Worm (Caenorhabditis elegans) whole organism, L2 larva: ENCODE results near the gene pcp-1.

Source experiments
- C34F6.9 ChIP-seq: fragments of 150-350 bp; optimal IDR thresholded peaks from 2 replicates; lab custom pipeline; 2014; ENCODE audit warnings: missing biosample characterization, missing genetic modification characterization
- F13H6.1 ChIP-seq: sonication (generic microtip); optimal IDR thresholded peaks from 2 replicates; lab custom pipeline; 2016; ENCODE audit warnings: missing genetic modification characterization, missing compliant biosample characterization
- R02D3.7 ChIP-seq: fragments of 150-350 bp; optimal IDR thresholded peaks from 2 replicates; lab custom pipeline; 2014; ENCODE audit warnings: missing biosample characterization, missing genetic modification characterization
- Y55F3AM.14 ChIP-seq: fragments of 200-800 bp; sonication (Bioruptor generic); optimal IDR thresholded peaks from 2 replicates; lab custom pipeline; 2018; ENCODE audit warnings: mild to moderate bottlenecking, missing genetic modification characterization, missing compliant biosample characterization
- ZK546.5 ChIP-seq: sonication (generic microtip); optimal IDR thresholded peaks from 2 replicates; lab custom pipeline; 2017; ENCODE audit warnings: missing biosample characterization, missing genetic modification characterization
- alr-1 ChIP-seq: fragments of 150-350 bp; optimal IDR thresholded peaks from 2 replicates; lab custom pipeline; 2014; ENCODE audit warnings: missing biosample characterization, missing genetic modification characterization
- aly-2 ChIP-seq: fragments of 150-350 bp; optimal IDR thresholded peaks from 2 replicates; lab custom pipeline; 2014; ENCODE audit warnings: missing biosample characterization, missing genetic modification characterization
- ama-1 ChIP-seq: fragments of 150-350 bp; optimal IDR thresholded peaks from 2 replicates; lab custom pipeline; 2018; ENCODE audit warnings: inconsistent platforms
- blmp-1 ChIP-seq: sonication (generic microtip); optimal IDR thresholded peaks from 2 replicates; lab custom pipeline; 2017; ENCODE audit warnings: missing genetic modification characterization, mild to moderate bottlenecking, missing compliant biosample characterization, antibody characterized with exemption, moderate library complexity; ENCODE audit not compliant: insufficient read depth
- ceh-16 ChIP-seq: fragments of 150-350 bp; optimal IDR thresholded peaks from 2 replicates; lab custom pipeline; 2014; ENCODE audit warnings: missing biosample characterization, missing genetic modification characterization
- ceh-82 ChIP-seq: fragments of 150-350 bp; optimal IDR thresholded peaks from 2 replicates; lab custom pipeline; 2014; ENCODE audit warnings: missing biosample characterization, missing genetic modification characterization
- crh-2 ChIP-seq: sonication (generic microtip); optimal IDR thresholded peaks from 2 replicates; lab custom pipeline; 2017; ENCODE audit warnings: missing biosample characterization, missing genetic modification characterization
- dmd-4 ChIP-seq: sonication (generic microtip); optimal IDR thresholded peaks from 2 replicates; lab custom pipeline; 2017; ENCODE audit warnings: missing biosample characterization, missing genetic modification characterization
- egl-27 ChIP-seq: sonication (generic microtip); optimal IDR thresholded peaks from 3 replicates; lab custom pipeline; 2017; ENCODE audit warnings: missing biosample characterization, missing genetic modification reagents, missing genetic modification characterization
- elt-1 ChIP-seq: fragments of 150-350 bp; optimal IDR thresholded peaks from 2 replicates; lab custom pipeline; 2014; ENCODE audit warnings: missing biosample characterization, missing genetic modification characterization
- elt-3 ChIP-seq: sonication (generic microtip); optimal IDR thresholded peaks from 2 replicates; lab custom pipeline; 2017; ENCODE audit warnings: missing biosample characterization, missing genetic modification characterization
- fos-1 ChIP-seq: fragments of 150-350 bp; optimal IDR thresholded peaks from 2 replicates; lab custom pipeline; 2014; ENCODE audit warnings: missing biosample characterization, missing genetic modification characterization
- gmeb-1 ChIP-seq: fragments of 150-350 bp; optimal IDR thresholded peaks from 2 replicates; lab custom pipeline; 2014; ENCODE audit warnings: missing biosample characterization, missing genetic modification characterization
- lin-11 ChIP-seq: fragments of 150-350 bp; sonication (generic microtip); optimal IDR thresholded peaks from 2 replicates; lab custom pipeline; 2014; ENCODE audit warnings: missing biosample characterization, missing genetic modification characterization, inconsistent platforms, mixed read lengths
- lin-13 ChIP-seq: fragments of 150-350 bp; optimal IDR thresholded peaks from 2 replicates; lab custom pipeline; 2014; ENCODE audit warnings: missing biosample characterization, missing genetic modification reagents, missing genetic modification characterization
- lin-39 ChIP-seq: fragments of 150-350 bp; optimal IDR thresholded peaks from 2 replicates; lab custom pipeline; 2014; ENCODE audit warnings: missing biosample characterization, missing genetic modification reagents, missing genetic modification characterization
- lsy-2 ChIP-seq, 2 experiments: fragments of 150-350 bp in 1 of 2; sonication (generic microtip) in 1 of 2; optimal IDR thresholded peaks; 2 replicates each; lab custom pipeline; 2014 to 2017; ENCODE audit warnings: missing biosample characterization in 2 of 2, missing genetic modification characterization in 2 of 2
- mab-5 ChIP-seq: fragments of 150-350 bp; optimal IDR thresholded peaks from 2 replicates; lab custom pipeline; 2014; ENCODE audit warnings: missing biosample characterization, missing genetic modification characterization
- mbf-1 ChIP-seq: sonication (generic microtip); optimal IDR thresholded peaks from 2 replicates; lab custom pipeline; 2017; ENCODE audit warnings: missing biosample characterization, missing genetic modification characterization
- mdl-1 ChIP-seq, 2 experiments: fragments of 150-350 bp in 1 of 2; sonication (generic microtip) in 1 of 2; optimal IDR thresholded peaks; 2 replicates each; lab custom pipeline; 2017; ENCODE audit warnings: missing biosample characterization in 2 of 2, missing genetic modification characterization in 2 of 2
- nhr-10 ChIP-seq: sonication (generic microtip); optimal IDR thresholded peaks from 2 replicates; lab custom pipeline; 2017; ENCODE audit warnings: missing biosample characterization, missing genetic modification characterization
- nhr-11 ChIP-seq: fragments of 150-350 bp; optimal IDR thresholded peaks from 2 replicates; lab custom pipeline; 2014; ENCODE audit warnings: missing biosample characterization, missing genetic modification characterization
- nhr-12 ChIP-seq: fragments of 150-350 bp; optimal IDR thresholded peaks from 2 replicates; lab custom pipeline; 2014; ENCODE audit warnings: missing biosample characterization, missing genetic modification characterization
- nhr-129 ChIP-seq: fragments of 150-350 bp; optimal IDR thresholded peaks from 2 replicates; lab custom pipeline; 2014; ENCODE audit warnings: missing biosample characterization, missing genetic modification characterization
- nhr-21 ChIP-seq: fragments of 150-350 bp; optimal IDR thresholded peaks from 2 replicates; lab custom pipeline; 2014; ENCODE audit warnings: missing biosample characterization, missing genetic modification characterization
- nhr-23 ChIP-seq: fragments of 150-350 bp; optimal IDR thresholded peaks from 2 replicates; lab custom pipeline; 2014; ENCODE audit warnings: missing biosample characterization, missing genetic modification reagents, missing genetic modification characterization
- nhr-237 ChIP-seq: fragments of 150-350 bp; optimal IDR thresholded peaks from 2 replicates; lab custom pipeline; 2014; ENCODE audit warnings: missing biosample characterization, missing genetic modification characterization
- nhr-25 ChIP-seq: fragments of 150-350 bp; sonication (generic microtip); optimal IDR thresholded peaks from 3 replicates; lab custom pipeline; 2014; ENCODE audit warnings: missing biosample characterization, missing genetic modification characterization
- nhr-6 ChIP-seq: fragments of 150-350 bp; optimal IDR thresholded peaks from 2 replicates; lab custom pipeline; 2014; ENCODE audit warnings: missing biosample characterization, missing genetic modification characterization
- nhr-77 ChIP-seq: fragments of 150-350 bp; optimal IDR thresholded peaks from 2 replicates; lab custom pipeline; 2014; ENCODE audit warnings: missing biosample characterization, missing genetic modification characterization
- peb-1 ChIP-seq: fragments of 150-350 bp; optimal IDR thresholded peaks from 2 replicates; lab custom pipeline; 2014; ENCODE audit warnings: missing biosample characterization, missing genetic modification characterization
- sem-4 ChIP-seq: fragments of 150-350 bp; optimal IDR thresholded peaks from 2 replicates; lab custom pipeline; 2014; ENCODE audit warnings: missing biosample characterization, missing genetic modification reagents, missing genetic modification characterization
- skn-1 ChIP-seq: sonication (generic microtip); optimal IDR thresholded peaks from 2 replicates; lab custom pipeline; 2017; ENCODE audit warnings: missing biosample characterization, missing genetic modification characterization
- sma-3 ChIP-seq: sonication (generic microtip); optimal IDR thresholded peaks from 2 replicates; lab custom pipeline; 2016; ENCODE audit warnings: missing genetic modification reagents, missing genetic modification characterization, missing compliant biosample characterization
- sma-9 ChIP-seq, 2 experiments: fragments of 150-350 bp in 1 of 2; sonication (generic microtip) in 1 of 2; optimal IDR thresholded peaks; 2 replicates each; lab custom pipeline; 2014 to 2016; ENCODE audit warnings: missing genetic modification characterization in 2 of 2, mild to moderate bottlenecking in 1 of 2, missing biosample characterization in 1 of 2, missing compliant biosample characterization in 1 of 2, missing genetic modification reagents in 1 of 2, moderate library complexity in 1 of 2
- snpc-4 ChIP-seq: fragments of 150-350 bp; optimal IDR thresholded peaks from 2 replicates; lab custom pipeline; 2014; ENCODE audit warnings: missing biosample characterization, missing genetic modification characterization
- unc-39 ChIP-seq: fragments of 150-350 bp; optimal IDR thresholded peaks from 2 replicates; lab custom pipeline; 2014; ENCODE audit warnings: missing biosample characterization, missing genetic modification characterization
- unc-55 ChIP-seq: fragments of 150-350 bp; sonication (generic microtip); optimal IDR thresholded peaks from 3 replicates; lab custom pipeline; 2014; ENCODE audit warnings: missing biosample characterization, missing genetic modification reagents, missing genetic modification characterization
- unc-62 ChIP-seq: fragments of 150-350 bp; optimal IDR thresholded peaks from 2 replicates; lab custom pipeline; 2014; ENCODE audit warnings: missing biosample characterization, missing genetic modification reagents, missing genetic modification characterization
- zag-1 ChIP-seq: fragments of 150-350 bp; optimal IDR thresholded peaks from 2 replicates; lab custom pipeline; 2014; ENCODE audit warnings: missing biosample characterization, missing genetic modification characterization
- ztf-1 ChIP-seq: fragments of 200-800 bp; sonication (Bioruptor generic); conservative IDR thresholded peaks from 2 replicates; pipeline ENCODE4 v1.3.6; 2022; ENCODE audit warnings: missing genetic modification characterization, missing compliant biosample characterization
- ztf-11 ChIP-seq: sonication (generic microtip); optimal IDR thresholded peaks from 2 replicates; lab custom pipeline; 2017; ENCODE audit warnings: missing biosample characterization, missing genetic modification characterization
- ztf-4 ChIP-seq: fragments of 150-350 bp; optimal IDR thresholded peaks from 2 replicates; lab custom pipeline; 2014; ENCODE audit warnings: missing biosample characterization, missing genetic modification characterization

The pcp-1 gene

DNA sequence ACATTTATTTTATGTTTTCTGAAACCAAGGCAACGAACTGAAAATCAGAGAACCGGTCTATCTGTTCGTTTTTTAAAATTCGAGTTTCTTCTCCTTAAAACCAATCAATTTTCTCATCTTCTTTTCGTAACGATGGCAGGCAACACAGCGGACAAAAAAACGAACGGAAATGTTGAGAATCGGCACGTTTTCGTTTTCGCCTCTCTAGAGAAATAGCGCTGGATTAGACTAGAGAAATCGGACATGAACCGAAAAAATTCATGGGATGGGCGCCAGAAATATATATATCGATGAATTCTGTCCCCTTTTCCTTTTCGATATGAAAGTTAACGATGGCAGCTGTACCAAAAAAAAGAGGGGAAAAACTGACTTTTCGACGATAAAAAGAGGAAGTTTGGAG, 36.3 kb upstream of the pcp-1 start:
- peak; percentile 8 for TF ChIP-seq sem-4 (tag; lab: Kevin White, UChicago)
- no peak for TF ChIP-seq aly-2 (tag; lab: Kevin White, UChicago)
- TF ChIP-seq nhr-12 (tag; lab: Kevin White, UChicago): no peak
- TF ChIP-seq snpc-4: no peak
- TF ChIP-seq nhr-237: no peak
- TF ChIP-seq lsy-2 (tag; optimal IDR thresholded peaks at IDR 0.05; lab: Kevin White, UChicago): peak in 1 of 2 experiments; percentile 9
- TF ChIP-seq C34F6.9 (tag; lab: Kevin White, UChicago): peak; percentile 10

DNA sequence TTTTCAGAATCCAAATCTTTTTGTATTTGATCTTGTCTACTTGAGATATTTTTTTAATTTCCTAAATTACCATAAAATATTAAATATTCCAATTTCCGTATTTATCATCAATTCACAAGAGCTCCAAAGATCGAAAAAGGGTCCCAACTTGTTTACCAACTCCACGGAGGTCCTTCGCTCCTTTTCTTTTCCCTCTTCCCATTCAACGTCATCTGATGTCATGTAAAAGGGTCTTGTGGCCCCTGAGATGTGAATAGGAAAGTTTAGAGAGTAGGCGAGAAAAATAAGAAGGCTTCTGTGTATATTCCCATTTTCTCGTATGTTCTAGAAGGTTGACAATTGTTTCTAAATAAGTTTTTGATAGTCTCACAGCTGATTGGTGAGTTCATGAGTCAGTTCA, 35.7 kb upstream of the pcp-1 start:
- TF ChIP-seq C34F6.9 (tag; lab: Kevin White, UChicago) (peak; percentile 54), nhr-6 (no peak), lin-39 (no peak), nhr-25 (tag; lab: Kevin White, UChicago) (no peak), ztf-4 (tag; lab: Kevin White, UChicago) (peak; percentile 23), gmeb-1 (tag; lab: Kevin White, UChicago) (no peak), nhr-77 (no peak), nhr-129 (tag; lab: Kevin White, UChicago) (peak; percentile 33), nhr-10 (tag; lab: Kevin White, UChicago) (no peak), mab-5 (tag; lab: Kevin White, UChicago) (no peak), blmp-1 (no peak), nhr-12 (tag; lab: Kevin White, UChicago) (no peak), lsy-2 (tag; optimal IDR thresholded peaks at IDR 0.05; lab: Kevin White, UChicago) (peak in 1 of 2 experiments; percentile 47), peb-1 (tag; lab: Kevin White, UChicago) (no peak), elt-3 (tag; lab: Kevin White, UChicago) (no peak), unc-39 (tag; lab: Kevin White, UChicago) (no peak), ceh-16 (tag; lab: Kevin White, UChicago) (no peak), egl-27 (tag; lab: Kevin White, UChicago) (no peak), unc-55 (GFP tag; lab: Kevin White, UChicago) (no peak), mbf-1 (tag; lab: Kevin White, UChicago) (no peak), zag-1 (tag; lab: Kevin White, UChicago) (no peak), ceh-82 (tag; lab: Kevin White, UChicago) (no peak), crh-2 (tag; lab: Kevin White, UChicago) (peak; percentile 42), lin-11 (tag; lab: Kevin White, UChicago) (no peak), fos-1 (tag; lab: Kevin White, UChicago) (no peak), aly-2 (tag; lab: Kevin White, UChicago) (no peak), dmd-4 (tag; lab: Kevin White, UChicago) (no peak), ztf-1 (GFP tag; lab: Robert Waterston, UW) (no peak), snpc-4 (no peak), alr-1 (tag; lab: Kevin White, UChicago) (no peak), R02D3.7 (tag; lab: Kevin White, UChicago) (no peak), F13H6.1 (tag; lab: Kevin White, UChicago) (no peak), mdl-1 (tag; optimal IDR thresholded peaks at IDR 0.05; lab: Kevin White, UChicago) (peak in 1 of 2 experiments; percentile 3), elt-1 (no peak), Y55F3AM.14 (GFP tag; lab: Kevin White, UChicago) (no peak), nhr-23 (tag; lab: Kevin White, UChicago) (no peak), ZK546.5 (tag; lab: Kevin White, UChicago) (no peak), sma-9 (GFP tag; optimal IDR thresholded peaks at IDR 0.05; lab: Kevin White, UChicago) (peak; percentile 9), sma-9 (tag; optimal IDR thresholded peaks at IDR 0.05; lab: Kevin White, UChicago) (no peak), sem-4 (tag; lab: Kevin White, UChicago) (peak; percentile 31), skn-1 (tag; lab: Kevin White, UChicago) (no peak), nhr-237 (no peak), ama-1 (lab: Kevin White, UChicago) (no peak), ztf-11 (tag; lab: Kevin White, UChicago) (no peak), nhr-21 (no peak), unc-62 (GFP tag; lab: Kevin White, UChicago) (no peak), lin-13 (peak; percentile 10), sma-3 (GFP tag; lab: Kevin White, UChicago) (no peak), nhr-11 (tag; lab: Kevin White, UChicago) (no peak)
